Fruit fly (Drosophila melanogaster): ENCODE results near the gene Ccdc114.
A peak's percentile ranks its signal among the peaks of the same experiment; 100 is the strongest.

The Ccdc114 gene

DNA sequence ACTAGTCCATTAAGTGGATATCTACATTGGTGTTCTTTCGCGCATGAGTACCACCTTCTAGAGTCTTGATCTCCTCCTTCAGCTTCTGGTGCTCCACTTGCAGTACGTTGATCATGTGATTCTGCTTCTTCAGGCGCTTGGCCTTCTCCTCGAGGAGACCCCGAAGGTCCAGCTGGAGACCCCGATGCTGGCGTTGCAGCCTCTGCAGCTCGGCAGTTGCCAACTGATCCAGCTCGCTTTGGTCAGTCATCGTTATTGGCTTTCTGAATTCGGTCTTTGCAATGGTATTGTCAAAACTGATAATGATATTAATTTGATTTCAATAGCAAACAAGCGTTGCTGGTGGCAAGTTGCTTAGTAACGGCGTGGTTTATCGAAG is at the start of gene Ccdc114:
Gene Ccdc114, minus strand, starts transcription at position 347 of the 379 bp plus-strand sequence.
- TF ChIP-seq CG17801 (GFP tag; optimal IDR thresholded peaks at IDR 0.05; ENCODE audit: partially characterized antibody) = no peak

dm6 chr3R:16673184-16673583 is 48.7 kb upstream of the Ccdc114 start:
- no peak for TF ChIP-seq CG17801 (GFP tag; optimal IDR thresholded peaks at IDR 0.05; ENCODE audit: partially characterized antibody)

DNA sequence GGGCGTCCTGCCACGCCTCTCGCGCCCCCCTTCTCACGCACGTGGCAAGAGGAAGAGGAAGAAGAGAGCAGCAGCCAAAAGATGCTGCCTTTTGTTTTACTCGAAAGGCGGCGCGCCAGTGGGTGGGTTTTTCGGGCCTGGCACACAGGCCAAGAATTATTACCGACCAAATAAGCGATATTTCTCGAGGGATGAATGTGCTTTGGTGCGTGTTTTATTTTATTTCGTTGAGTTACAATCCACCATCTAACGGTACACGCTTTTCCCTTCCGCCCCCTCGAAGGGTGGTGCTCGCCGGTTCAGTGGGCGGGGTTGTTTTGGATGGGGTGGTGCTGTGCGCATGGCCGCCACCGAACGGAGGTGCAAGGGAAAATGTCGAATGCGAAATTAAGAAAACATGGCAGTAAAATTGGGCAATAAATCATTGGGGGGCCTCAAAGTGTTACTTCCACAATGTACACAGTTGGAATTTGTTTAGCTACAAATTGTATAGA is 47.7 kb upstream of the Ccdc114 start:
- no peak for TF ChIP-seq CG17801 (GFP tag; optimal IDR thresholded peaks at IDR 0.05; ENCODE audit: partially characterized antibody)

DNA sequence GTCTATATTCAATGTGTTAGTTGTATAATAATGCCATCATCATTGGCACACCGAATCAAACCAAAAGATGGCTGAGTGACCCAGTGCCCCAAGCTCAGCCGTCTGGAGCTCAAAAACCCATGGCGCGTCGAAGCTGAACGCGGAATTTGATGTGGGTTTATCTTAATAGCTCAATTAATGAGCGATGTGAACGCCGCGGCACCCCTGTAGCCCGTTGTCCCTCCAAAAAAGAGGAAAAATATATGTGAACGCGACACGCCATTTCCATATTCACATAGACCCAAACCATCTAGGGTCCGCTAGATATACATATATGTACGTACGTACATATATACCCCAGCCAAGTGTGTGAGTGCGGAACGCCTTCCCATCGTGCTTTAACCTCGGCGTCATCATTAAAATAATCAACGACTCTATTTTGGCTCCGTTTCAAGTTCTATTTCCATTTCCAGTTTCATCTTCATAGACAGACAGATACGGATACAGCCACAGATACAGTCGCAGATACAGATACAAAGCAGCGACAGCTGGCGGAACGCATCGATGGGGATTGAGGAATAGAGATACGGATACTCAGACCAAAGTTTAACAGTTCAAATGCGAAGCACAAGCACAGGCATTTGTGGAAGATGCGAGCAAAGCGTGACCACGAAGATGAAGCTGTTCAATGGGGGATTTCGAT is 39.8 kb upstream of the Ccdc114 start:
- no peak for TF ChIP-seq CG17801 (GFP tag; optimal IDR thresholded peaks at IDR 0.05; ENCODE audit: partially characterized antibody)

DNA sequence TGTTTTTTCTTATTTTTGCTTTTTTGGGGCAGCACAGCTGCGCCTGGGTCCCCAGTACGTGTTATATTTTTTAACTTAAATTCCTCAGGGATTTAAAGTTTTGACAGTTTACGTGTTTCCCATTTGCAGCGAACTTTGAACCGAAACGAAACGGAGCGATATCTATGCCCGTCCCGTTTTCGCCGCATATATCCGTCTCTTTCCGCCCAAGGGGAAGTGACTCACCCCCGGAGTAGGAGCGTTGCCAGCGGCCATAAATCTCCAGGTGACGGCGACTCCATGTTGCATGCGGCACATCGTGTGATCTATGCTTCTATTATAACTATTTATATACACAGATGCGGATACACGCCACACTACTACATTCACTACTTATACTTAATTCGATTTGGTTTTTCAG is 37.2 kb upstream of the Ccdc114 start:
- no peak for TF ChIP-seq CG17801 (GFP tag; optimal IDR thresholded peaks at IDR 0.05; ENCODE audit: partially characterized antibody)

DNA sequence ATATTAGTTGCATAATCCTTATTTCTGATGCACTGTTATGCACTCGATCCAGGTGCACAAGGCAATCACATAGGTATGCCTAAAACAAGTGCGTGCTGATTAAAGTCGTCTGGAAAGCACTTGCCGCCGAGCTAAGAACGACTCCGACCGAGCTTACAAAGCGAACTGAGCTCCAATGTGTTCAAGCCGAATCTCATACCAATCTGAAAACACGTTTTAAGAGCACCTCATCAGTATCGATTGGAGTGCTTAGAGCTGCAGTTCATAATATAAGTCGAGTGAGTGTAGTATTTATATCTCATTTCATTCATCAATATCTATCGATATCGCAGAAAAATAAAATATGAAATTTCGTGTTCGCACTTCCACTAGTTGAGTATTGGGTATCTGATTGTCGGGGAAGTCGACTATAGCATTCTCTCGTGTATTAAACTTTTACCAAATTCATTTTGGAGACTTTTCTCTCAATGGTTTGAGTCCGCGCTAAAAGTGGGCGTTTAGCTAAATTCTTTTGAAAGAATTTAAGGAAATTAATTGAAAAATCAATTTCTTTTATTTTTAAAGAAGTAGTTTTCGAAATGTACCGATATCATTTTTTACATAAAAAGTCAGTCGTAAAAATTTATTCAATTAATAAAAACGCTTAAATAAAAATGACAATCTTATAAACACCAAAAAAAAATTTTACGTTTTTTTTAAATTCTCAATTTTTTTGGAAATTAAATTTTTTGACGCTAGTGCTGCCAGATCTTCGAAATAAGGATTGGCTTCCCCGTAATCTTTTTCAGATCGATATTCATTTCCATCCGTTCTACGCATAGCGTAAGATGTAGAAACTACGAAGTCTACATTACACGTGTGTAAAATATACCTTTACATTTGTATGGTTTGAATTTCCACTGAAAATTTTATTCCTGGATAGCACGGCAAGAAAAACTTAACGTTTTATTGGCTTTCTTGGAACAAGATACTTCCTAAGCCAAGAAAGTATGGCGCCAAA is 31.3 kb upstream of the Ccdc114 start, which contains the start of gene modSP:
Gene modSP, minus strand, starts transcription at position 169 of the 1,000 bp plus-strand sequence.
- TF ChIP-seq CG17801 (GFP tag; optimal IDR thresholded peaks at IDR 0.05; ENCODE audit: partially characterized antibody) = no peak

dm6 chr3R:16655000-16655493 is 30.5 kb upstream of the Ccdc114 start:
- no peak for TF ChIP-seq CG17801 (GFP tag; optimal IDR thresholded peaks at IDR 0.05; ENCODE audit: partially characterized antibody)

DNA sequence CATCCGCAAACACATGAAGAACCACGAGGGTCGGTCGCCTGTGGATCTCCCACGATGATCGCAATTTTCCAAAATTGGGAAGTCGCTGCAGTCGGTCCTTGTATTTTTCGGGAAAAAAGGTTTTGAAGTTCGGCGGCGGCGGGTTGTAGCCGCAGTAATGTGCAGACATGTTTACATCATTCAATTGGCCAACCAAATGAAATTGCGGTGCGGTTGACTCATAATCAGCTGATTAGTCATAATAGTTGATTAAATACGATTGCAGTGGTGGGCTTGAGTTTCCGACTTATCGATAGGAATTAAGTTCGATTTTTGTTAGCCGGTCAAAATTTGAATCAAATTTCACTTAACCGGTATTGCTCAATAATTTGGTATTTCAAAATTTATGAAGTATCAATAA is 27.6 kb upstream of the Ccdc114 start, which contains the start of gene CG14907:
Gene CG14907, minus strand, starts transcription at position 229 of the 400 bp plus-strand sequence.
- TF ChIP-seq CG17801 (GFP tag; optimal IDR thresholded peaks at IDR 0.05; ENCODE audit: partially characterized antibody) = peak; percentile 37

- no peak for TF ChIP-seq CG17801 (GFP tag; optimal IDR thresholded peaks at IDR 0.05; ENCODE audit: partially characterized antibody)
These were observed 26.4 kb upstream of the Ccdc114 start, which contains the start of gene Mettl4 for dm6 chr3R:16650950-16651349. Mettl4 (minus strand) TSS chr3R:16651157.

- no peak for TF ChIP-seq CG17801 (GFP tag; optimal IDR thresholded peaks at IDR 0.05; ENCODE audit: partially characterized antibody)
These were observed 24.8 kb upstream of the Ccdc114 start for dm6 chr3R:16649282-16649681.

- peak; percentile 16 for TF ChIP-seq CG17801 (GFP tag; optimal IDR thresholded peaks at IDR 0.05; ENCODE audit: partially characterized antibody)
These were observed 23.1 kb upstream of the Ccdc114 start for dm6 chr3R:16647716-16648016.

dm6 chr3R:16646952-16647715 is 22.6 kb upstream of the Ccdc114 start, which contains the start of the genes CG10324 and CCT3:
CG10324 (minus strand) TSS chr3R:16647004.
CCT3 (plus strand) TSS chr3R:16647605.
- TF ChIP-seq CG17801 (GFP tag; optimal IDR thresholded peaks at IDR 0.05; ENCODE audit: partially characterized antibody) = peak; percentile 51

- TF ChIP-seq CG17801 (GFP tag; optimal IDR thresholded peaks at IDR 0.05; ENCODE audit: partially characterized antibody) = peak; percentile 7
These were observed 19.1 kb upstream of the Ccdc114 start, which contains the start of gene Arl6IP1 for dm6 chr3R:16643591-16643990. Arl6IP1 (plus strand) TSS chr3R:16643605.

- TF ChIP-seq CG17801 (GFP tag; optimal IDR thresholded peaks at IDR 0.05; ENCODE audit: partially characterized antibody) = no peak
These were observed 15.5 kb upstream of the Ccdc114 start, which contains the start of gene nonA-l for dm6 chr3R:16640005-16640408. nonA-l (plus strand) TSS chr3R:16640205.
